Fruit fly (Drosophila melanogaster) whole organism: ENCODE data around the gene CG43072.

Experiments used
- CG8478 ChIP-seq: fragments of >200 bp; optimal IDR thresholded peaks from 2 replicates; lab custom pipeline; 2018; ENCODE audit warnings: inconsistent platforms
- Dll ChIP-seq: fragments of >200 bp; optimal IDR thresholded peaks from 2 replicates; lab custom pipeline; 2017
- EcR ChIP-seq, 2 experiments: fragments of >200 bp; optimal IDR thresholded peaks; 2 replicates each; lab custom pipeline; 2017; ENCODE audit warnings: missing biosample characterization in 2 of 2, missing genetic modification characterization in 2 of 2, missing genetic modification reagents in 2 of 2
- pan ChIP-seq: fragments of >200 bp; optimal IDR thresholded peaks from 2 replicates; lab custom pipeline; 2017
- psq ChIP-seq: fragments of >200 bp; optimal IDR thresholded peaks from 2 replicates; lab custom pipeline; 2017
- usp ChIP-seq: fragments of >200 bp; optimal IDR thresholded peaks from 2 replicates; lab custom pipeline; 2017; ENCODE audit warnings: missing biosample characterization, missing genetic modification characterization, mixed read lengths

The CG43072 gene

dm6 chr3L:21113061-21113460 is 47.4 kb downstream of the CG43072 start:
- TF ChIP-seq pan (lab: Kevin White, UChicago) (no peak), EcR (GFP tag; optimal IDR thresholded peaks at IDR 0.05; lab: Kevin White, UChicago) (no peak), CG8478 (lab: Kevin White, UChicago) (no peak), psq (lab: Kevin White, UChicago) (no peak), Dll (lab: Kevin White, UChicago) (no peak), usp (GFP tag; lab: Kevin White, UChicago) (no peak)
